Fruit fly (Drosophila melanogaster): ENCODE results near the gene Adgf-A.
A peak's percentile ranks its signal among the peaks of the same experiment; 100 is the strongest.

The Adgf-A gene

DNA sequence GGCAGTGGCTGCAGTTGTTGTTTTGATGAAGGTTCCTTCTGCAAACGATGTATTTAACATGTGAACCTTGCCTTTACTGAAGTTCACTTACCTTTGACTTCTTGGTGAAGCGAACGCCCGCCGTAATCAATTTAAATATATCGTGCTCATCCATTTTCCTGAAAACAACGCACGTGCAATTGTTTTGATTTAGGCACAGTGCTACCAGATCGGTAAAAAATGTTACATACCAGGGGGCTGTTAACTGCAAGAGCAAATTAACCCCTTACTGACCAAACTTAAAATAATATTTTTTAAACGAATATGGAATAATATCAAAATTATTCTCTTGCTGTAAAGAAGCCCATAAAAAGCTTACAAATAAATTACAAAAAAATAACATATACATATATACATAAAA is 40.6 kb upstream of the Adgf-A start, which contains the start of gene ais (continued):
- TF ChIP-seq CG17612 (GFP tag; IDR thresholded peaks at IDR 0.05) (no peak), Sox102F (GFP tag; optimal IDR thresholded peaks at IDR 0.05) (peak; percentile 30), B-H1 (GFP tag; IDR thresholded peaks at IDR 0.05) (no peak), CG7745 (tag; optimal IDR thresholded peaks at IDR 0.05) (no peak), usp (GFP tag; optimal IDR thresholded peaks at IDR 0.05) (no peak), ATbp (GFP tag; optimal IDR thresholded peaks at IDR 0.05) (no peak), sens (GFP tag) (peak; percentile 61), Oli (tag; optimal IDR thresholded peaks at IDR 0.05) (peak; percentile 17), CG10366 (GFP tag; IDR thresholded peaks at IDR 0.05) (0 out of 2 replicates have a peak, but pooled peaks have one; percentile 13), NK7.1 (GFP tag; optimal IDR thresholded peaks at IDR 0.05) (no peak), CG15696 (tag; optimal IDR thresholded peaks at IDR 0.05) (peak; percentile 15), Abd-B (GFP tag; optimal IDR thresholded peaks at IDR 0.05) (peak; percentile 7), Stat92E (GFP tag; optimal IDR thresholded peaks at IDR 0.05) (no peak), dm (GFP tag; optimal IDR thresholded peaks at IDR 0.05) (peak; percentile 93), tup (GFP tag; optimal IDR thresholded peaks at IDR 0.05) (no peak), zfh2 (GFP tag; optimal IDR thresholded peaks at IDR 0.05) (peak; percentile 11), CG12219 (GFP tag; optimal IDR thresholded peaks at IDR 0.05) (no peak), CG9817 (tag; optimal IDR thresholded peaks at IDR 0.05) (peak; percentile 22), ewg (GFP tag; optimal IDR thresholded peaks at IDR 0.05) (peak; percentile 18), CG8359 (GFP tag; optimal IDR thresholded peaks at IDR 0.05; ENCODE audit: borderline replicate concordance) (no peak), z (GFP tag; IDR thresholded peaks at IDR 0.05) (no peak), cato (GFP tag; optimal IDR thresholded peaks at IDR 0.05; ENCODE audit: borderline replicate concordance) (no peak), nau (GFP tag; optimal IDR thresholded peaks at IDR 0.05) (no peak), CG6683 (GFP tag; optimal IDR thresholded peaks at IDR 0.05) (no peak), H15 (GFP tag; IDR thresholded peaks at IDR 0.05) (no peak), NfI (GFP tag; optimal IDR thresholded peaks at IDR 0.05) (peak; percentile 10), CG33557 (GFP tag; optimal IDR thresholded peaks at IDR 0.05) (no peak), Hand (GFP tag; optimal IDR thresholded peaks at IDR 0.05) (no peak), CG2120 (GFP tag; optimal IDR thresholded peaks at IDR 0.05) (peak; percentile 50), CG2678 (tag; optimal IDR thresholded peaks at IDR 0.05) (no peak), CG3407 (GFP tag; optimal IDR thresholded peaks at IDR 0.05) (no peak), CG34376 (GFP tag; optimal IDR thresholded peaks at IDR 0.05) (no peak), NC2α (GFP tag; optimal IDR thresholded peaks at IDR 0.05) (no peak), CG12659 (GFP tag; optimal IDR thresholded peaks at IDR 0.05) (peak; percentile 20), en (GFP tag; optimal IDR thresholded peaks at IDR 0.05) (no peak), B-H2 (GFP tag; optimal IDR thresholded peaks at IDR 0.05) (peak; percentile 41), Mes4 (GFP tag; optimal IDR thresholded peaks at IDR 0.05) (no peak), CG8944 (GFP tag; optimal IDR thresholded peaks at IDR 0.05) (no peak), bowl (GFP tag; IDR thresholded peaks at IDR 0.05) (no peak), CG13775 (GFP tag; optimal IDR thresholded peaks at IDR 0.05) (peak; percentile 14), Hmr (GFP tag; optimal IDR thresholded peaks at IDR 0.05) (peak; percentile 11), nmo (GFP tag; optimal IDR thresholded peaks at IDR 0.05) (peak; percentile 9), grau (tag; optimal IDR thresholded peaks at IDR 0.05) (peak; percentile 41), Dp (GFP tag; optimal IDR thresholded peaks at IDR 0.05) (peak; percentile 42), CoRest (tag; optimal IDR thresholded peaks at IDR 0.05) (peak; percentile 29), TFAM (GFP tag; optimal IDR thresholded peaks at IDR 0.05) (no peak), GATAe (GFP tag; conservative IDR thresholded peaks at IDR 0.05) (no peak), HmgD (GFP tag; optimal IDR thresholded peaks at IDR 0.05) (no peak), CG17359 (tag; optimal IDR thresholded peaks at IDR 0.05) (peak; percentile 14), CG7987 (GFP tag; optimal IDR thresholded peaks at IDR 0.05) (no peak)

All from whole organism, embryonic.